Worm (Caenorhabditis elegans) whole organism, L4 larva: ENCODE measurements around the gene Y54G11A.2.
A peak's percentile ranks its signal among the peaks of the same experiment; 100 is the strongest.

Source experiments
- D1046.2 ChIP-seq: fragments of 200-800 bp; sonication (Bioruptor generic); IDR thresholded peaks from 2 replicates; pipeline ENCODE4 v1.3.6; 2022; ENCODE audit warnings: missing genetic modification characterization, missing compliant biosample characterization
- F10B5.3 ChIP-seq: sonication (generic microtip); optimal IDR thresholded peaks from 2 replicates; lab custom pipeline; 2016; ENCODE audit warnings: mild to moderate bottlenecking, missing genetic modification characterization, missing compliant biosample characterization
- F26F4.8 ChIP-seq: fragments of 200-800 bp; sonication (Bioruptor generic); conservative IDR thresholded peaks from 2 replicates; pipeline ENCODE4 v1.3.6; 2022; ENCODE audit warnings: missing genetic modification characterization, missing compliant biosample characterization
- Y48G9A.11 ChIP-seq: fragments of 200-800 bp; sonication (Bioruptor generic); IDR thresholded peaks from 2 replicates; pipeline ENCODE4 v1.3.6; 2022; ENCODE audit warnings: missing genetic modification reagents, missing genetic modification characterization, missing compliant biosample characterization
- Y5F2A.4 ChIP-seq: fragments of 200-800 bp; sonication (Bioruptor generic); optimal IDR thresholded peaks from 2 replicates; lab custom pipeline; 2018; ENCODE audit warnings: mild to moderate bottlenecking, missing genetic modification characterization, missing compliant biosample characterization
- ZK546.5 ChIP-seq, 2 experiments: sonication (generic microtip); optimal IDR thresholded peaks; 2 replicates each; lab custom pipeline; 2017; ENCODE audit warnings: missing biosample characterization in 2 of 2, missing genetic modification characterization in 2 of 2
- aly-2 ChIP-seq: sonication (generic microtip); optimal IDR thresholded peaks from 2 replicates; lab custom pipeline; 2018; ENCODE audit warnings: missing biosample characterization, missing genetic modification characterization
- ceh-28 ChIP-seq: fragments of 150-350 bp; optimal IDR thresholded peaks from 2 replicates; lab custom pipeline; 2014; ENCODE audit warnings: missing biosample characterization, missing genetic modification reagents, missing genetic modification characterization
- ceh-32 ChIP-seq: sonication (generic microtip); optimal IDR thresholded peaks from 2 replicates; lab custom pipeline; 2016; ENCODE audit warnings: mild to moderate bottlenecking, missing genetic modification characterization, missing compliant biosample characterization; ENCODE audit not compliant: poor library complexity
- ceh-44 ChIP-seq: fragments of 200-800 bp; sonication (Bioruptor generic); IDR thresholded peaks from 2 replicates; pipeline ENCODE4 v1.3.6; 2022; ENCODE audit warnings: missing genetic modification reagents, missing genetic modification characterization, missing compliant biosample characterization
- ceh-62 ChIP-seq: sonication (generic microtip); optimal IDR thresholded peaks from 2 replicates; lab custom pipeline; 2017; ENCODE audit warnings: missing biosample characterization, missing genetic modification characterization
- daf-16 ChIP-seq, 3 experiments: sonication (generic microtip); optimal IDR thresholded peaks; 2 replicates each; lab custom pipeline; 2016 to 2017; ENCODE audit warnings: missing genetic modification characterization in 3 of 3, missing genetic modification reagents in 3 of 3, mild to moderate bottlenecking in 2 of 3, missing compliant biosample characterization in 2 of 3, missing biosample characterization in 1 of 3, moderate library complexity in 1 of 3
- daf-19 ChIP-seq: fragments of 200-800 bp; sonication (Bioruptor generic); conservative IDR thresholded peaks from 2 replicates; pipeline ENCODE4 v1.3.6; 2022; ENCODE audit warnings: missing genetic modification characterization, missing compliant biosample characterization
- daf-8 ChIP-seq: fragments of 200-800 bp; sonication (Bioruptor generic); IDR thresholded peaks from 2 replicates; pipeline ENCODE4 v1.3.6; 2022; ENCODE audit warnings: missing genetic modification characterization, missing compliant biosample characterization
- dmd-6 ChIP-seq: fragments of 200-800 bp; sonication (Bioruptor generic); IDR thresholded peaks from 2 replicates; pipeline ENCODE4 v1.3.6; 2022; ENCODE audit warnings: missing genetic modification reagents, missing genetic modification characterization, missing compliant biosample characterization
- fos-1 ChIP-seq: fragments of 150-350 bp; optimal IDR thresholded peaks from 2 replicates; lab custom pipeline; 2014; ENCODE audit warnings: missing biosample characterization, missing genetic modification characterization
- hlh-30 ChIP-seq: sonication (generic microtip); optimal IDR thresholded peaks from 2 replicates; lab custom pipeline; 2017; ENCODE audit warnings: antibody characterized with exemption, mild to moderate bottlenecking, missing genetic modification characterization, missing compliant biosample characterization; ENCODE audit not compliant: insufficient read depth
- lin-29 ChIP-seq: fragments of 200-800 bp; sonication (Bioruptor generic); IDR thresholded peaks from 2 replicates; pipeline ENCODE4 v1.3.6; 2022; ENCODE audit warnings: missing genetic modification reagents, missing genetic modification characterization, missing compliant biosample characterization
- lin-38 ChIP-seq: fragments of 200-800 bp; sonication (Bioruptor generic); IDR thresholded peaks from 2 replicates; pipeline ENCODE4 v1.3.6; 2022; ENCODE audit warnings: missing genetic modification reagents, missing genetic modification characterization, missing compliant biosample characterization
- madf-9 ChIP-seq: fragments of 200-800 bp; sonication (Bioruptor generic); conservative IDR thresholded peaks from 2 replicates; pipeline ENCODE4 v1.3.6; 2022; ENCODE audit warnings: missing genetic modification reagents, missing genetic modification characterization, missing compliant biosample characterization
- mdl-1 ChIP-seq, 2 experiments: fragments of 150-350 bp in 1 of 2; sonication (generic microtip) in 1 of 2; optimal IDR thresholded peaks; 2 replicates each; lab custom pipeline; 2014 to 2017; ENCODE audit warnings: missing biosample characterization in 2 of 2, missing genetic modification characterization in 2 of 2
- nhr-10 ChIP-seq: fragments of 150-350 bp; optimal IDR thresholded peaks from 2 replicates; lab custom pipeline; 2014; ENCODE audit warnings: missing biosample characterization, missing genetic modification characterization
- nhr-237 ChIP-seq: sonication (generic microtip); optimal IDR thresholded peaks from 2 replicates; lab custom pipeline; 2017; ENCODE audit warnings: missing biosample characterization, missing genetic modification characterization
- nhr-28 ChIP-seq: fragments of 150-350 bp; optimal IDR thresholded peaks from 2 replicates; lab custom pipeline; 2014; ENCODE audit warnings: missing biosample characterization, missing genetic modification characterization
- nhr-42 ChIP-seq: fragments of 200-800 bp; sonication (Bioruptor generic); IDR thresholded peaks from 2 replicates; pipeline ENCODE4 v1.3.6; 2022; ENCODE audit warnings: missing genetic modification characterization, missing compliant biosample characterization
- nhr-48 ChIP-seq: sonication (generic microtip); optimal IDR thresholded peaks from 2 replicates; lab custom pipeline; 2016; ENCODE audit warnings: mild to moderate bottlenecking, missing genetic modification characterization, missing compliant biosample characterization
- nhr-76 ChIP-seq: fragments of 150-350 bp; optimal IDR thresholded peaks from 2 replicates; lab custom pipeline; 2014; ENCODE audit warnings: missing biosample characterization, missing genetic modification characterization
- nhr-77 ChIP-seq: fragments of 150-350 bp; optimal IDR thresholded peaks from 2 replicates; lab custom pipeline; 2014; ENCODE audit warnings: missing biosample characterization, missing genetic modification characterization
- php-3 ChIP-seq: fragments of 200-800 bp; sonication (Bioruptor generic); IDR thresholded peaks from 2 replicates; pipeline ENCODE4 v1.3.6; 2022; ENCODE audit warnings: missing genetic modification reagents, missing genetic modification characterization, missing compliant biosample characterization
- pqm-1 ChIP-seq: sonication (generic microtip); optimal IDR thresholded peaks from 2 replicates; lab custom pipeline; 2017; ENCODE audit warnings: missing biosample characterization, missing genetic modification characterization
- saeg-2 ChIP-seq: fragments of 200-800 bp; sonication (Bioruptor generic); IDR thresholded peaks from 2 replicates; pipeline ENCODE4 v1.3.6; 2022; ENCODE audit warnings: missing genetic modification reagents, missing genetic modification characterization, missing compliant biosample characterization
- spr-1 ChIP-seq: sonication (generic microtip); optimal IDR thresholded peaks from 2 replicates; lab custom pipeline; 2016; ENCODE audit warnings: mild to moderate bottlenecking, missing genetic modification characterization, missing compliant biosample characterization
- spr-3 ChIP-seq: fragments of 200-800 bp; sonication (Bioruptor generic); optimal IDR thresholded peaks from 2 replicates; lab custom pipeline; 2018; ENCODE audit warnings: mild to moderate bottlenecking, missing genetic modification characterization, missing compliant biosample characterization
- tag-97 ChIP-seq: fragments of 200-800 bp; sonication (Bioruptor generic); IDR thresholded peaks from 2 replicates; pipeline ENCODE4 v1.3.6; 2022; ENCODE audit warnings: missing genetic modification characterization, missing compliant biosample characterization
- tra-1 ChIP-seq: fragments of 200-800 bp; sonication (Bioruptor generic); IDR thresholded peaks from 2 replicates; pipeline ENCODE4 v1.3.6; 2022; ENCODE audit warnings: missing genetic modification reagents, missing genetic modification characterization, missing compliant biosample characterization
- unc-130 ChIP-seq: sonication (generic microtip); optimal IDR thresholded peaks from 2 replicates; lab custom pipeline; 2016; ENCODE audit warnings: missing genetic modification reagents, missing genetic modification characterization, missing compliant biosample characterization
- unc-39 ChIP-seq: sonication (generic microtip); optimal IDR thresholded peaks from 2 replicates; lab custom pipeline; 2017; ENCODE audit warnings: missing biosample characterization, missing genetic modification characterization
- unc-62 ChIP-seq, 3 experiments: fragments of 150-350 bp in 1 of 3; sonication (generic microtip); optimal IDR thresholded peaks in 2 of 3; peaks in 1 of 3; 1 replicate in 1 of 3; 2 replicates in 2 of 3; lab custom pipeline; 2014 to 2017; ENCODE audit warnings: missing biosample characterization in 3 of 3, missing genetic modification characterization in 3 of 3, missing genetic modification reagents in 3 of 3, missing genotype in 1 of 3
- vab-7 ChIP-seq: fragments of 200-800 bp; sonication (Bioruptor generic); IDR thresholded peaks from 2 replicates; pipeline ENCODE4 v1.3.6; 2022; ENCODE audit warnings: missing genetic modification reagents, missing genetic modification characterization, missing compliant biosample characterization
- zag-1 ChIP-seq: fragments of 150-350 bp; optimal IDR thresholded peaks from 2 replicates; lab custom pipeline; 2014; ENCODE audit warnings: missing biosample characterization, missing genetic modification characterization
- zip-11 ChIP-seq: fragments of 200-800 bp; sonication (Bioruptor generic); IDR thresholded peaks from 2 replicates; pipeline ENCODE4 v1.3.6; 2022; ENCODE audit warnings: missing genetic modification characterization, missing compliant biosample characterization
- zip-2 ChIP-seq: fragments of 150-350 bp; optimal IDR thresholded peaks from 2 replicates; lab custom pipeline; 2014; ENCODE audit warnings: missing biosample characterization, missing genetic modification characterization

Gene Y54G11A.2

ce11 chrII:14290846-14291245 lies 38.7 kb downstream of the Y54G11A.2 start:
- TF ChIP-seq nhr-77 (tag; lab: Kevin White, UChicago) = no peak
- peak; percentile 57 for TF ChIP-seq nhr-28 (tag; lab: Kevin White, UChicago)
- peak; percentile 8 for TF ChIP-seq pqm-1
- no peak for TF ChIP-seq daf-16 (GFP tag; optimal IDR thresholded peaks at IDR 0.05; lab: Kevin White, UChicago)
- peak; percentile 83 for TF ChIP-seq daf-16 (tag; optimal IDR thresholded peaks at IDR 0.05; lab: Kevin White, UChicago)
- TF ChIP-seq hlh-30 (tag; lab: Kevin White, UChicago) = no peak
- peak; percentile 31; the same call in 1 of the 2 replicates for TF ChIP-seq dmd-6 (GFP tag; lab: Robert Waterston, UW)

- TF ChIP-seq nhr-42 (GFP tag; lab: Robert Waterston, UW) = 0 out of 2 replicates have a peak, but pooled peaks have one; percentile 36
- TF ChIP-seq, all 104 proteins: peak for 1; not testable (repeated sequence) for 103
These were observed 39.7 kb downstream of the Y54G11A.2 start for ce11 chrII:14291854-14292253.

ce11 chrII:14292519-14292918 lies 40.4 kb downstream of the Y54G11A.2 start, which contains the start of gene Y54G11A.4:
Gene Y54G11A.4, plus strand, starts transcription at chrII:14292819.
- no peak for TF ChIP-seq daf-8 (GFP tag; lab: Robert Waterston, UW)
- peak in 1 of 2 experiments; percentile 18 for TF ChIP-seq mdl-1 (tag; optimal IDR thresholded peaks at IDR 0.05; lab: Kevin White, UChicago)
- TF ChIP-seq nhr-28 (tag; lab: Kevin White, UChicago) = peak; percentile 1
- TF ChIP-seq spr-1 (tag; lab: Kevin White, UChicago) = no peak
- TF ChIP-seq madf-9 (GFP tag; lab: Robert Waterston, UW) = no peak
- TF ChIP-seq, all 104 proteins: peak for 2

DNA sequence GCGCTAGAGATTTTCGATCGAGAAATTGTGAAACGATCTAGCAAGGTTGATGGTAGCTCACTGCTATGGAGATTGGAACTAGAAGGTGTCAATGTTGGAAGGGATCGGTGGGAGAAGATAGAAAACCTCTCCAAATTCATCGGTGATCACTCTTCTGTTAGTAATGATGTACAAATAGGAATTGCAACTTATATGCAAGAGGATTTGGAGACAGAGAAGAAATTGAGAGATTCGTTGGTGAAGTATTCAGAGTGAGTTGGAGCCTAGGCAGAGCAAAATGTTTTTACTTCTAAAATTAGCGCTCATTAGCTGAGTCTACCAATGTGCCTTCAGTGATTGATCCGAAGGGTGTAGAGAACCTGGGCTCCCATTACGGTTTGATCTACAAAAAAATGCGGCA lies 42.2 kb downstream of the Y54G11A.2 start:
- no peak for TF ChIP-seq ZK546.5 (tag; optimal IDR thresholded peaks at IDR 0.05; lab: Kevin White, UChicago)
- TF ChIP-seq aly-2 (tag; lab: Kevin White, UChicago) = no peak
- TF ChIP-seq unc-62 (GFP tag; optimal IDR thresholded peaks at IDR 0.05 in 1 of 2; lab: Kevin White, UChicago) = peak in 1 of 2 experiments; percentile 79
- TF ChIP-seq unc-62 (tag; optimal IDR thresholded peaks at IDR 0.05; lab: Kevin White, UChicago) = no peak
- TF ChIP-seq zip-11 (GFP tag; lab: Robert Waterston, UW) = no peak
- TF ChIP-seq nhr-76 (tag; lab: Kevin White, UChicago) = no peak
- no peak for TF ChIP-seq spr-3
- TF ChIP-seq vab-7 (GFP tag; lab: Robert Waterston, UW) = no peak
- TF ChIP-seq nhr-48 (tag; lab: Kevin White, UChicago) = no peak

DNA sequence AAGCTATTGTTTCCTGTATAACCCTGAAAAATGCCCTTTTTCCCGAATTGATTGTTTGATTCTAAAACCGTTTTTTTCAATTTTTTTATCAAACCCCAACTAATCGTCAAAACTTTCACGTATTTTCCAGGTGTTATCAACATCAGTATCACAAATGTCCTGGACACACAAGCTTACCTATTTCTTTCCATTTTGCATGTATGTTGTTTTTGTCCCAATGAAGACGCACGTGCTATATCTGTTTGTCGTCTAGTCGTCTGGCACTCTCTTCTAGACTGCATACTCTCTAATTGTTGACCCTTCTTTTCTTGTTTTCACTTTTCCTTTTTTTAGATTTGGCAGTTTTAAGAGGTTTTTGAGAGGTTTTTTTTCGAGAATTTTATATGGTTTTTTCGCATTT lies 44.2 kb downstream of the Y54G11A.2 start:
- TF ChIP-seq unc-130 (no peak), tra-1 (no peak), ceh-28 (no peak), ceh-44 (GFP tag; lab: Robert Waterston, UW) (no peak), daf-19 (GFP tag; lab: Robert Waterston, UW) (no peak), zip-2 (no peak), daf-16 (GFP tag; optimal IDR thresholded peaks at IDR 0.05; lab: Kevin White, UChicago) (no peak), daf-16 (tag; optimal IDR thresholded peaks at IDR 0.05; lab: Kevin White, UChicago) (peak; percentile 100), F26F4.8 (GFP tag; lab: Robert Waterston, UW) (no peak), nhr-42 (GFP tag; lab: Robert Waterston, UW) (no peak), nhr-76 (tag; lab: Kevin White, UChicago) (no peak), ceh-62 (tag; lab: Kevin White, UChicago) (no peak), nhr-10 (tag; lab: Kevin White, UChicago) (no peak), hlh-30 (tag; lab: Kevin White, UChicago) (peak; percentile 89), madf-9 (GFP tag; lab: Robert Waterston, UW) (no peak), Y5F2A.4 (no peak), fos-1 (tag; lab: Kevin White, UChicago) (no peak), Y48G9A.11 (GFP tag; lab: Robert Waterston, UW) (no peak), unc-62 (GFP tag; optimal IDR thresholded peaks at IDR 0.05 in 1 of 2; lab: Kevin White, UChicago) (peak in 1 of 2 experiments; percentile 93), unc-62 (tag; optimal IDR thresholded peaks at IDR 0.05; lab: Kevin White, UChicago) (no peak), lin-29 (GFP tag; lab: Robert Waterston, UW) (no peak), nhr-237 (no peak), D1046.2 (no peak), lin-38 (no peak), ceh-32 (no peak), unc-39 (tag; lab: Kevin White, UChicago) (no peak), F10B5.3 (tag; lab: Kevin White, UChicago) (no peak), saeg-2 (GFP tag; lab: Robert Waterston, UW) (no peak), tag-97 (GFP tag; lab: Robert Waterston, UW) (no peak), vab-7 (GFP tag; lab: Robert Waterston, UW) (no peak), zag-1 (tag; lab: Kevin White, UChicago) (no peak), php-3 (GFP tag; lab: Robert Waterston, UW) (no peak)
